Worm (Caenorhabditis elegans) whole organism, young adult: ENCODE results near the gene D1005.2.

Experiments
- B0035.1 ChIP-seq: sonication (generic microtip); optimal IDR thresholded peaks from 2 replicates; lab custom pipeline; 2016; ENCODE audit warnings: missing genetic modification characterization, mild to moderate bottlenecking, missing compliant biosample characterization, missing genotype, missing genetic modification reagents
- F22D6.2 ChIP-seq: sonication (generic microtip); optimal IDR thresholded peaks from 2 replicates; lab custom pipeline; 2016; ENCODE audit warnings: mild to moderate bottlenecking, missing genetic modification characterization, missing compliant biosample characterization
- K12H6.12 ChIP-seq: fragments of 200-800 bp; sonication (Bioruptor generic); optimal IDR thresholded peaks from 2 replicates; lab custom pipeline; 2018; ENCODE audit warnings: mild to moderate bottlenecking, missing genetic modification characterization, missing compliant biosample characterization
- T26A5.8 ChIP-seq: sonication (generic microtip); optimal IDR thresholded peaks from 2 replicates; lab custom pipeline; 2016; ENCODE audit warnings: missing genetic modification characterization, missing compliant biosample characterization
- Y56A3A.18 ChIP-seq: fragments of 200-800 bp; sonication (Bioruptor generic); IDR thresholded peaks from 2 replicates; pipeline ENCODE4 v1.3.6; 2022; ENCODE audit warnings: missing genetic modification reagents, missing genetic modification characterization, missing compliant biosample characterization
- atf-7 ChIP-seq: sonication (generic microtip); optimal IDR thresholded peaks from 2 replicates; lab custom pipeline; 2017; ENCODE audit warnings: mild to moderate bottlenecking, missing genetic modification characterization, missing compliant biosample characterization
- attf-5 ChIP-seq: fragments of 200-800 bp; sonication (Bioruptor generic); optimal IDR thresholded peaks from 2 replicates; lab custom pipeline; 2018; ENCODE audit warnings: mild to moderate bottlenecking, missing genetic modification characterization, missing compliant biosample characterization
- attf-6 ChIP-seq: fragments of 200-800 bp; sonication (Bioruptor generic); IDR thresholded peaks from 2 replicates; pipeline ENCODE4 v1.3.6; 2022; ENCODE audit warnings: missing genetic modification reagents, missing genetic modification characterization, missing compliant biosample characterization
- bed-2 ChIP-seq: fragments of 200-800 bp; sonication (Bioruptor generic); IDR thresholded peaks from 2 replicates; pipeline ENCODE4 v1.3.6; 2022; ENCODE audit warnings: missing genetic modification reagents, missing genetic modification characterization, missing compliant biosample characterization
- cebp-1 ChIP-seq, 2 experiments: fragments of 200-800 bp in 1 of 2; sonication (Bioruptor generic) in 1 of 2; sonication (generic microtip) in 1 of 2; IDR thresholded peaks in 1 of 2; optimal IDR thresholded peaks in 1 of 2; 2 replicates each; pipeline versions ENCODE4 v1.3.6 to Lab custom; 2017 to 2022; ENCODE audit warnings: missing compliant biosample characterization in 2 of 2, missing genetic modification characterization in 2 of 2, mild to moderate bottlenecking in 1 of 2, missing genetic modification reagents in 1 of 2, moderate library complexity in 1 of 2
- ceh-91 ChIP-seq: fragments of 200-800 bp; sonication (Bioruptor generic); IDR thresholded peaks from 2 replicates; pipeline ENCODE4 v1.3.6; 2022; ENCODE audit warnings: missing genetic modification reagents, missing genetic modification characterization, missing compliant biosample characterization
- dpl-1 ChIP-seq: fragments of 150-350 bp; optimal IDR thresholded peaks from 2 replicates; lab custom pipeline; 2014; ENCODE audit warnings: missing biosample characterization, missing genetic modification reagents, missing genetic modification characterization
- efl-1 ChIP-seq: fragments of 150-350 bp; optimal IDR thresholded peaks from 2 replicates; lab custom pipeline; 2014; ENCODE audit warnings: missing biosample characterization, missing genetic modification reagents, missing genetic modification characterization
- egl-18 ChIP-seq: fragments of 200-800 bp; sonication (Bioruptor generic); IDR thresholded peaks from 2 replicates; pipeline ENCODE4 v1.3.6; 2022; ENCODE audit warnings: missing genetic modification reagents, missing genetic modification characterization, missing compliant biosample characterization
- egrh-3 ChIP-seq: fragments of 200-800 bp; sonication (Bioruptor generic); IDR thresholded peaks from 2 replicates; pipeline ENCODE4 v1.3.6; 2022; ENCODE audit warnings: missing genetic modification reagents, missing genetic modification characterization, missing compliant biosample characterization
- ekl-4 ChIP-seq: fragments of 200-800 bp; sonication (Bioruptor generic); IDR thresholded peaks from 2 replicates; pipeline ENCODE4 v1.3.6; 2022; ENCODE audit warnings: missing genetic modification reagents, missing genetic modification characterization, missing compliant biosample characterization
- ets-4 ChIP-seq: fragments of 200-800 bp; sonication (Bioruptor generic); optimal IDR thresholded peaks from 2 replicates; lab custom pipeline; 2018; ENCODE audit warnings: mild to moderate bottlenecking, missing genetic modification characterization, missing compliant biosample characterization
- him-1 ChIP-seq: sonication (generic microtip); optimal IDR thresholded peaks from 2 replicates; lab custom pipeline; 2016; ENCODE audit warnings: missing genotype, missing genetic modification reagents, missing genetic modification characterization, missing compliant biosample characterization
- hlh-12 ChIP-seq: sonication (generic microtip); optimal IDR thresholded peaks from 2 replicates; lab custom pipeline; 2016; ENCODE audit warnings: missing genetic modification characterization, missing compliant biosample characterization
- hmg-1.2 ChIP-seq: fragments of 200-800 bp; sonication (Bioruptor generic); IDR thresholded peaks from 2 replicates; pipeline ENCODE4 v1.3.6; 2022; ENCODE audit warnings: missing genetic modification reagents, missing genetic modification characterization, missing compliant biosample characterization
- let-526 ChIP-seq: fragments of 200-800 bp; sonication (Bioruptor generic); IDR thresholded peaks from 2 replicates; pipeline ENCODE4 v1.3.6; 2022; ENCODE audit warnings: missing genetic modification reagents, missing genetic modification characterization, missing compliant biosample characterization
- let-607 ChIP-seq, 2 experiments: fragments of 200-800 bp in 1 of 2; sonication (Bioruptor generic) in 1 of 2; sonication (generic microtip) in 1 of 2; optimal IDR thresholded peaks; 2 replicates each; lab custom pipeline; 2016 to 2018; ENCODE audit warnings: mild to moderate bottlenecking in 2 of 2, missing compliant biosample characterization in 2 of 2, missing genetic modification characterization in 2 of 2, moderate library complexity in 2 of 2, missing genotype in 1 of 2
- lin-35 ChIP-seq, 3 experiments: fragments of 150-350 bp in 2 of 3; sonication (generic microtip) in 1 of 3; optimal IDR thresholded peaks; 2 replicates each; lab custom pipeline; 2014 to 2018; ENCODE audit warnings: missing biosample characterization in 3 of 3, missing genetic modification characterization in 3 of 3, missing genetic modification reagents in 3 of 3
- lin-40 ChIP-seq: sonication (generic microtip); optimal IDR thresholded peaks from 2 replicates; lab custom pipeline; 2016; ENCODE audit warnings: missing genetic modification characterization, mild to moderate bottlenecking, missing compliant biosample characterization, missing genotype, missing genetic modification reagents
- lsy-27 ChIP-seq: sonication (generic microtip); optimal IDR thresholded peaks from 2 replicates; lab custom pipeline; 2017; ENCODE audit warnings: missing genetic modification characterization, mild to moderate bottlenecking, missing compliant biosample characterization, antibody characterized with exemption, missing genotype, borderline replicate concordance; ENCODE audit not compliant: insufficient read depth
- madf-10 ChIP-seq: sonication (generic microtip); optimal IDR thresholded peaks from 2 replicates; lab custom pipeline; 2016; ENCODE audit warnings: mild to moderate bottlenecking, missing genetic modification characterization, missing compliant biosample characterization
- madf-3 ChIP-seq: fragments of 200-800 bp; sonication (Bioruptor generic); IDR thresholded peaks from 2 replicates; pipeline ENCODE4 v1.3.6; 2022; ENCODE audit warnings: missing genetic modification reagents, missing genetic modification characterization, missing compliant biosample characterization
- nfya-1 ChIP-seq: sonication (generic microtip); optimal IDR thresholded peaks from 2 replicates; lab custom pipeline; 2017; ENCODE audit warnings: antibody characterized with exemption, missing compliant biosample characterization, missing genetic modification characterization, borderline replicate concordance; ENCODE audit not compliant: insufficient read depth
- nfyb-1 ChIP-seq: fragments of 200-800 bp; sonication (Bioruptor generic); IDR thresholded peaks from 2 replicates; pipeline ENCODE4 v1.3.6; 2022; ENCODE audit warnings: missing genetic modification reagents, missing genetic modification characterization, missing compliant biosample characterization
- nhr-80 ChIP-seq: sonication (generic microtip); optimal IDR thresholded peaks from 2 replicates; lab custom pipeline; 2016; ENCODE audit warnings: missing genetic modification characterization, missing compliant biosample characterization
- pha-4 ChIP-seq: fragments of 150-350 bp; sonication (generic microtip); optimal IDR thresholded peaks from 2 replicates; lab custom pipeline; 2014; ENCODE audit warnings: missing biosample characterization, missing genetic modification reagents, missing genetic modification characterization
- somi-1 ChIP-seq: fragments of 200-800 bp; sonication (Bioruptor generic); optimal IDR thresholded peaks from 2 replicates; lab custom pipeline; 2018; ENCODE audit warnings: mild to moderate bottlenecking, missing genetic modification characterization, missing compliant biosample characterization
- tbx-9 ChIP-seq: sonication (generic microtip); optimal IDR thresholded peaks from 2 replicates; lab custom pipeline; 2016; ENCODE audit warnings: borderline replicate concordance, missing genetic modification characterization, inconsistent platforms, missing compliant biosample characterization
- unc-62 ChIP-seq: fragments of 150-350 bp; optimal IDR thresholded peaks from 2 replicates; lab custom pipeline; 2014; ENCODE audit warnings: missing biosample characterization, missing genetic modification reagents, missing genetic modification characterization
- xnd-1 ChIP-seq: sonication (generic microtip); optimal IDR thresholded peaks from 2 replicates; lab custom pipeline; 2016; ENCODE audit warnings: missing genotype, missing genetic modification reagents, missing genetic modification characterization, missing compliant biosample characterization
- zim-3 ChIP-seq: sonication (generic microtip); optimal IDR thresholded peaks from 2 replicates; lab custom pipeline; 2017; ENCODE audit warnings: mild to moderate bottlenecking, missing genetic modification characterization, moderate library complexity, missing compliant biosample characterization
- ztf-18 ChIP-seq: sonication (generic microtip); optimal IDR thresholded peaks from 2 replicates; lab custom pipeline; 2016; ENCODE audit warnings: missing genotype, mild to moderate bottlenecking, missing genetic modification characterization, missing compliant biosample characterization
- ztf-22 ChIP-seq: fragments of 200-800 bp; sonication (Bioruptor generic); optimal IDR thresholded peaks from 2 replicates; lab custom pipeline; 2018; ENCODE audit warnings: mild to moderate bottlenecking, missing genetic modification characterization, moderate library complexity, missing compliant biosample characterization

Gene D1005.2

ce11 chrX:1454385-1454784 is 4.4 kb upstream of the D1005.2 start (continued):
- TF ChIP-seq attf-6 (GFP tag; lab: Robert Waterston, UW) = no peak
- TF ChIP-seq, all 124 proteins: peak for 62

DNA sequence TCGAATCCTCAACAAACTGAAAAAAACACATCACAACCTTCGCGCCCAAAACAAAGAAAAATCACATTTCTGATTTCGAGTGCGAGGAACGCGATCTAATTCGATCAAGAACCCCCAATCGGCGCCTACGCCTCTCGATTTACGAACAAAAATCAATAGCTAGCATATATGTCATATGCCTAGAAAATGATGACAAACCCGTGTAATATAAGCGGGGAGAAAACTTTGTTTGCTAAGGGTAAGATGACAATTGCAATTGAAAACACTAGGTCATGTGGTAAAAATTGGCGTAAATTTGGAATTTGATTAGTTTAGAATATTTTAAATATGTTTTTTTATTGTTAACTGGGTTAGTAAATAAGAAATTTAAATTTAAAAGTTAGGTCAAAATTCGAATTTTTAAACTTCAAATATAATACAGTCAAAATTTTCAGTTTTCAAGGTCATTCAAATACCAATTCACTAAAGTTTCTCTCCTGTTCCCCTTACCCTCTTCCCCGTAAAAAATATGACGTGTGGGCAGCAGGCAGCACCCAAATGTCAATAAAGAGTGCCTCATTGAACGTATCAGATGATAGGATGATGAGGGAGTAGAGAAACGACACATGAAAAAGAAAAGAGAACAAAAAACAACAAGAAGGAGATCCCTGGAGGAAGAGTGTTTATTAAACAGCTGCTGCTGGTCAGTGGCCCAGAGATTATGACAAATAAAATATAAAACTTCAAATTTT is 2.3 kb upstream of the D1005.2 start:
- TF ChIP-seq dpl-1 (GFP tag; lab: Kevin White, UChicago) = no peak
- TF ChIP-seq unc-62 = peak; percentile 38
- TF ChIP-seq ets-4 (GFP tag; lab: Kevin White, UChicago) = no peak
- peak; percentile 37 for TF ChIP-seq attf-5 (GFP tag; lab: Kevin White, UChicago)
- peak; percentile 50 for TF ChIP-seq somi-1 (GFP tag; lab: Kevin White, UChicago)
- TF ChIP-seq hmg-1.2 = 0 out of 2 replicates have a peak, but pooled peaks have one; percentile 5
- TF ChIP-seq cebp-1 (GFP tag; IDR thresholded peaks at IDR 0.05; lab: Robert Waterston, UW) = 0 out of 2 replicates have a peak, but pooled peaks have one; percentile 15
- TF ChIP-seq cebp-1 (tag; optimal IDR thresholded peaks at IDR 0.05; lab: Kevin White, UChicago) = no peak
- TF ChIP-seq nhr-80 (tag; lab: Kevin White, UChicago) = peak; percentile 58
- no peak for TF ChIP-seq T26A5.8
- TF ChIP-seq egrh-3 (GFP tag; lab: Robert Waterston, UW) = 0 out of 2 replicates have a peak, but pooled peaks have one; percentile 13
- TF ChIP-seq atf-7 (tag; lab: Kevin White, UChicago) = peak; percentile 55
- TF ChIP-seq let-526 (GFP tag; lab: Robert Waterston, UW) = 0 out of 2 replicates have a peak, but pooled peaks have one; percentile 20
- peak; percentile 35 for TF ChIP-seq K12H6.12 (tag; lab: Kevin White, UChicago)
- TF ChIP-seq let-607 (tag; optimal IDR thresholded peaks at IDR 0.05; lab: Kevin White, UChicago) = no peak
- peak; percentile 19 for TF ChIP-seq lin-40 (tag; lab: Kevin White, UChicago)
- no peak for TF ChIP-seq F22D6.2 (tag; lab: Kevin White, UChicago)
- TF ChIP-seq tbx-9 (tag; lab: Kevin White, UChicago) = no peak
- peak; percentile 17 for TF ChIP-seq madf-10
- no peak for TF ChIP-seq ceh-91 (GFP tag; lab: Robert Waterston, UW)
- 0 out of 2 replicates have a peak, but pooled peaks have one; percentile 24 for TF ChIP-seq nfyb-1
- no peak for TF ChIP-seq madf-3 (GFP tag; lab: Robert Waterston, UW)

DNA sequence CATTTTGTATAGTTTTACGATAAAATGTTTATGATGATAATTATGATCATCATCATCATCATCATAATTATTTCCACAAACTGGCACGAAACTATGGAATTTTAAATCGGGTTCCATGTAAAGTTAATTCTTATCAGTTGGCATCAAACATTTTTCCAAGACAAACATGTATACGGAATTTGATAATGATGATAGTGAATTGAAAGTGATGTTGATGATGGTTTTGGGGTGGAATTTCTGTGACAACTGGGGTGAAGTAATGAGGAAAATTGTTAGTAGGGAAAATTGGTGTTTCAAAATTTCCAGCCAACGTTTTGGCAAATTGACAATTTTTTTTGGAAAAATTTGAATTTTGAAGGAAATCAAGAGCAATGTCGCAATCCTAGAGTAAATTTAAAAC is 934 bp downstream of the D1005.2 start:
- TF ChIP-seq him-1 (tag; lab: Kevin White, UChicago) = no peak
- TF ChIP-seq lin-35 (GFP tag; optimal IDR thresholded peaks at IDR 0.05; lab: Kevin White, UChicago) = no peak
- no peak for TF ChIP-seq bed-2 (GFP tag; lab: Robert Waterston, UW)
- TF ChIP-seq egl-18 (GFP tag; lab: Robert Waterston, UW) = no peak
- TF ChIP-seq ekl-4 (GFP tag; lab: Robert Waterston, UW) = no peak
- TF ChIP-seq nfyb-1 = no peak
- no peak for TF ChIP-seq atf-7 (tag; lab: Kevin White, UChicago)
- no peak for TF ChIP-seq Y56A3A.18 (GFP tag; lab: Robert Waterston, UW)
- TF ChIP-seq let-526 (GFP tag; lab: Robert Waterston, UW) = no peak
- TF ChIP-seq egrh-3 (GFP tag; lab: Robert Waterston, UW) = no peak
- TF ChIP-seq nhr-80 (tag; lab: Kevin White, UChicago) = no peak
- TF ChIP-seq nfya-1 = no peak
- TF ChIP-seq cebp-1 (GFP tag; IDR thresholded peaks at IDR 0.05; lab: Robert Waterston, UW) = no peak
- no peak for TF ChIP-seq cebp-1 (tag; optimal IDR thresholded peaks at IDR 0.05; lab: Kevin White, UChicago)
- TF ChIP-seq ztf-22 = no peak

DNA sequence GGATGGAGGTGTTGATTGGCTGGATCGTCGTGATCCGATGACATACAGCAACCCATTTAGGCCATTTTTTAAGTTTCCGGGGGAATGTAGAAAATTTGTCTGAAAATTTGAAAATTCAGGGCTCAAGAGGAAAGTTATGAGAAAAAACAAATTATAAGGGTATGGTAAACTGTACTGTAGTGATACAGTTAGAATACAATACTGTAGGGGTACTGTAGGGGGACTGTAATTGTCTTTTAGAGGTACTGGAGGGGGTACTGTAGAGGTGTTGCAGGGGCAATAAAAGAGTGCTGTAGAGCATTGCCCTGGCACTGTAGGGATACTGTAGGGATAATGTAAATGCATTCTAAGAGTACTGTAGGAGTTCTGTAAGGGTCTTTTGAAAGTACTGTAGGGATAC is 5.9 kb downstream of the D1005.2 start, which contains the start of gene D1005.6:
Gene D1005.6 (minus strand): TSS at position 101 of the 400 bp plus-strand sequence.
- TF ChIP-seq ztf-18 (tag; lab: Kevin White, UChicago) (no peak), lsy-27 (tag; lab: Kevin White, UChicago) (no peak), efl-1 (GFP tag; lab: Kevin White, UChicago) (no peak), B0035.1 (tag; lab: Kevin White, UChicago) (no peak), lin-35 (GFP tag; optimal IDR thresholded peaks at IDR 0.05; lab: Kevin White, UChicago) (no peak), dpl-1 (GFP tag; lab: Kevin White, UChicago) (no peak), atf-7 (tag; lab: Kevin White, UChicago) (no peak), zim-3 (tag; lab: Kevin White, UChicago) (no peak), xnd-1 (tag; lab: Kevin White, UChicago) (no peak), let-607 (tag; optimal IDR thresholded peaks at IDR 0.05; lab: Kevin White, UChicago) (no peak), pha-4 (tag; lab: Kevin White, UChicago) (no peak), Y56A3A.18 (GFP tag; lab: Robert Waterston, UW) (no peak), hlh-12 (no peak), madf-3 (GFP tag; lab: Robert Waterston, UW) (no peak)
